Fruit fly (Drosophila melanogaster) whole organism, prepupa: ENCODE data around the gene mRpL23.

Experiments used
- CG10669 ChIP-seq: fragments of 200-800 bp; sonication (Bioruptor generic); optimal IDR thresholded peaks from 3 replicates; lab custom pipeline; 2018; ENCODE audit warnings: missing biosample characterization, mild to moderate bottlenecking, missing genetic modification characterization, moderate library complexity
- CG11902 ChIP-seq: fragments of 200-800 bp; sonication (Bioruptor generic); optimal IDR thresholded peaks from 3 replicates; lab custom pipeline; 2016; ENCODE audit warnings: missing biosample characterization, missing genetic modification characterization
- CG3032 ChIP-seq: fragments of 200-800 bp; optimal IDR thresholded peaks from 2 replicates; lab custom pipeline; 2019; ENCODE audit warnings: missing biosample characterization, mild to moderate bottlenecking, missing genetic modification characterization, moderate library complexity
- CG3919 ChIP-seq: fragments of 200-800 bp; sonication (Bioruptor generic); optimal IDR thresholded peaks from 3 replicates; lab custom pipeline; 2016; ENCODE audit warnings: missing biosample characterization, missing genetic modification characterization
- CG6792 ChIP-seq: fragments of 200-800 bp; sonication (Bioruptor generic); optimal IDR thresholded peaks from 3 replicates; lab custom pipeline; 2016; ENCODE audit warnings: missing biosample characterization, missing genetic modification characterization
- CG8632 ChIP-seq: fragments of 200-800 bp; sonication (Bioruptor generic); optimal IDR thresholded peaks from 3 replicates; lab custom pipeline; 2016; ENCODE audit warnings: missing biosample characterization, missing genetic modification characterization
- CG9139 ChIP-seq: fragments of 200-800 bp; sonication (Bioruptor generic); optimal IDR thresholded peaks from 3 replicates; lab custom pipeline; 2017; ENCODE audit warnings: missing biosample characterization, mild to moderate bottlenecking, missing genetic modification characterization
- Ets96B ChIP-seq: fragments of 200-800 bp; optimal IDR thresholded peaks from 2 replicates; lab custom pipeline; 2019; ENCODE audit warnings: missing biosample characterization, mild to moderate bottlenecking, missing genetic modification characterization, moderate library complexity
- Hr38 ChIP-seq: sonication (Bioruptor generic); optimal IDR thresholded peaks from 2 replicates; lab custom pipeline; 2016; ENCODE audit warnings: missing biosample characterization, missing genetic modification characterization
- Hr4 ChIP-seq: fragments of 200-800 bp; sonication (Bioruptor generic); optimal IDR thresholded peaks from 3 replicates; lab custom pipeline; 2016; ENCODE audit warnings: missing biosample characterization, missing genetic modification characterization
- Lpt ChIP-seq: fragments of 200-800 bp; sonication (Bioruptor generic); optimal IDR thresholded peaks from 3 replicates; lab custom pipeline; 2016; ENCODE audit warnings: missing biosample characterization, missing genetic modification characterization
- OdsH ChIP-seq: fragments of 200-800 bp; sonication (Bioruptor generic); optimal IDR thresholded peaks from 3 replicates; lab custom pipeline; 2016; ENCODE audit warnings: missing biosample characterization, missing genetic modification characterization
- Smox ChIP-seq: fragments of 200-800 bp; sonication (Bioruptor generic); optimal IDR thresholded peaks from 3 replicates; lab custom pipeline; 2016; ENCODE audit warnings: missing biosample characterization, missing genetic modification characterization
- Sox102F ChIP-seq: fragments of 200-800 bp; sonication (Bioruptor generic); optimal IDR thresholded peaks from 2 replicates; lab custom pipeline; 2016; ENCODE audit warnings: missing biosample characterization, mild to moderate bottlenecking, missing genetic modification characterization
- dac ChIP-seq: fragments of 200-800 bp; sonication (Bioruptor generic); optimal IDR thresholded peaks from 2 replicates; lab custom pipeline; 2017; ENCODE audit warnings: missing biosample characterization, mild to moderate bottlenecking, missing genetic modification characterization
- dsx ChIP-seq: fragments of 200-800 bp; optimal IDR thresholded peaks from 3 replicates; lab custom pipeline; 2019; ENCODE audit warnings: missing biosample characterization, mild to moderate bottlenecking, missing genetic modification characterization, moderate library complexity; ENCODE audit not compliant: poor library complexity, severe bottlenecking
- esn ChIP-seq: fragments of 200-800 bp; sonication (Bioruptor generic); optimal IDR thresholded peaks from 2 replicates; lab custom pipeline; 2016; ENCODE audit warnings: missing biosample characterization, mild to moderate bottlenecking, missing genetic modification characterization, moderate library complexity
- fd59A ChIP-seq: fragments of 200-800 bp; sonication (Bioruptor generic); optimal IDR thresholded peaks from 2 replicates; lab custom pipeline; 2017; ENCODE audit warnings: missing biosample characterization, mild to moderate bottlenecking, missing genetic modification characterization, missing genetic modification reagents
- fd85E ChIP-seq: fragments of 200-800 bp; sonication (Bioruptor generic); optimal IDR thresholded peaks from 3 replicates; lab custom pipeline; 2016; ENCODE audit warnings: missing biosample characterization, missing genetic modification characterization
- ss ChIP-seq, 2 experiments: fragments of 200-800 bp; sonication (Bioruptor generic); optimal IDR thresholded peaks; 2 replicates in 1 of 2; 3 replicates in 1 of 2; lab custom pipeline; 2017 to 2018; ENCODE audit warnings: mild to moderate bottlenecking in 2 of 2, missing biosample characterization in 2 of 2, missing genetic modification characterization in 2 of 2, moderate library complexity in 1 of 2
- svp ChIP-seq: fragments of 200-800 bp; sonication (Bioruptor generic); peaks from one replicate; lab custom pipeline; 2016; ENCODE audit warnings: missing biosample characterization, missing genetic modification characterization
- topi ChIP-seq: fragments of 200-800 bp; sonication (Bioruptor generic); optimal IDR thresholded peaks from 3 replicates; lab custom pipeline; 2016; ENCODE audit warnings: missing biosample characterization, missing genetic modification characterization

Gene mRpL23

dm6 chr3L:2371882-2372281, 1.6 kb downstream of the mRpL23 start, which contains the start of the genes CG1317 and CG8993 (continued):
- TF ChIP-seq dsx (GFP tag; lab: Kevin White, UChicago) (peak; percentile 31), Hr4 (GFP tag; lab: Kevin White, UChicago) (no peak), Smox (GFP tag; lab: Kevin White, UChicago) (no peak), OdsH (GFP tag; lab: Kevin White, UChicago) (peak; percentile 48), Ets96B (no peak), fd59A (GFP tag; lab: Kevin White, UChicago) (no peak)

DNA sequence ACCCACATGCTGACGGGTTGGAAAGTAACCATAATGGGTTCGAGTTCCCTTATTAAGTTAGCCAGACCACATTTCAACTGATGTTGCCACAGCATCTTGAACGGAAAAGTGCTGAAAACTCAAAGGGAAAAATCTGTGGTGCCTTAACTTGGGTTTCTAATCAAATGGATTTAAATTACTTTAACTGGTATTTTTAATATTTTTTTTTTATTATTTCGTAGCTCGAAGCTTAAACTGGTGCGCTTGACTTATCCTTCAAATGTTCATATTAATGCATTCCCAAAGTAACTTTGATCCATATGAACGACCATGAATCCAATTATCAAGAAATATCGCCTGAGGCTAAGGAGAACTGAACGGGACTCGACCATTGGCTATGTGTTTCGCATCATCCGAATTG, 13.2 kb downstream of the mRpL23 start, which contains the start of gene CG13801:
Gene CG13801 (plus strand): TSS at position 301 of the 400 bp plus-strand sequence.
- no peak for TF ChIP-seq CG6792
- no peak for TF ChIP-seq CG11902 (GFP tag; lab: Kevin White, UChicago)
- TF ChIP-seq dsx (GFP tag; lab: Kevin White, UChicago) = no peak
- no peak for TF ChIP-seq Lpt (GFP tag; lab: Kevin White, UChicago)
- TF ChIP-seq CG9139 (GFP tag; lab: Kevin White, UChicago) = no peak
- no peak for TF ChIP-seq CG3032
- TF ChIP-seq topi (GFP tag; lab: Kevin White, UChicago) = no peak
- TF ChIP-seq Sox102F (GFP tag; lab: Kevin White, UChicago) = no peak
- TF ChIP-seq dac = no peak
- no peak for TF ChIP-seq fd59A (GFP tag; lab: Kevin White, UChicago)
- no peak for TF ChIP-seq fd85E (GFP tag; lab: Kevin White, UChicago)
- no peak for TF ChIP-seq Hr38 (GFP tag; lab: Kevin White, UChicago)

DNA sequence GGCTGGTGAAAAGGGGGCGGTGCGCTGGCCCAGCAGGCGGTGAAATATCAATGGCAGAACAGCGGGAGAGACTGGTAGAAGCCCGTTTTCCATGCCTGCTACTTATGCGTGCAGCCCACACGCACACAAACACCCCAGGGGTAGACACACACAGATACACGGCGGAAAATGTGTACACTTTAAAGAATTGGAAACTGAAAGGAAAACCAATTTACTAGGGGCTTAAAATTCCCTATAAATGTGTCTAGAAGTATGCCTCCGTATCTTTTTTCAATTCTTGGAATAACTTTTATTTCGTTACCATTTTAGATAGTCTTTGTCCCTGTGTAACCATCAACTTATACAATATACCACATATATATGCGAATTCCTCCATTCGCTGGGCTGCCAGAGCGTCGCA, 41.3 kb downstream of the mRpL23 start:
- TF ChIP-seq esn (GFP tag; lab: Kevin White, UChicago) (no peak), ss (GFP tag; optimal IDR thresholded peaks at IDR 0.05; lab: Kevin White, UChicago) (no peak), svp (GFP tag; lab: Kevin White, UChicago) (peak; percentile 39), Ets96B (no peak)

DNA sequence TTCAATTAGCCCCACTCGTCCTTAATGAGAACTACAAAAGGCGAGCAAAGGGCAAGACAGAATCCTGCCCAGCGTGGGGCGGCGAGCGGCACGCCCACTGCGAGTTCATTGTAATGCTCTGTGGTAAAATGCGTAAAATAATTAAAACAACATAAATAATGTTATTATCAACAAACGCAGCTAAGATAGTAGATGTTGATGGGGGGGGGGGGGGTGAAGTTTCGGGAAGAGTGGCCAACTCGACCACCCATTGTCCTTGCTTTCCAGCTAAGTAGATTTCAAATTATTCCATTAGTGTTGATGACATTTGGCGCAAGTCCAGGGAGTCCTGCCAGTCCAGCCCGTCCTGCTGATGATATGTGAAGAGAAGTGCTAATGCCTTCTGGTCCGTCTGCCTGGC, 44.7 kb downstream of the mRpL23 start:
- TF ChIP-seq CG3919 (GFP tag; lab: Kevin White, UChicago) = no peak
- TF ChIP-seq CG8632 (GFP tag; lab: Kevin White, UChicago) = no peak

DNA sequence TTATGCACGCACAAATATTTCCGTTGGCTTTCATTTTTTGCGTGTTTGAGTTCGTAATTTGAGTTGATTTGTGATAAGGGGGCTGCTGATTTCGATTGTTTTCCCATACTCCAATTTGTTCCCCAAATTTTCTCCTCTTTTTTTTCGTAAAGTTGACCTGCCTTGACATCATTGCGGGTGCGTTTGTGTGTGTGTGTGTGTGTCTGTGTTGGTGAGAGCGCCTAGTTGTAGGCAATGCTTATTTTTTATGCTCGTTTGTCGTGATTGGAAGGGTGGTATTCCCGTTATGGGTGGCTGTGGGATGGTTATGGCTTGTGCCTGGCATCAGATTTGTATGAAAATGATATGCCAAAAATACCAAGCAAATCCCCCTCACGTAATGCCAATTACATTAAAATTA, 48.2 kb downstream of the mRpL23 start:
- TF ChIP-seq CG10669 (GFP tag; lab: Kevin White, UChicago) (no peak), dac (no peak)
